Worm (Caenorhabditis elegans): ENCODE measurements around the gene npr-16.

- TF ChIP-seq lsl-1 (GFP tag; optimal IDR thresholded peaks at IDR 0.05) (no peak), zim-3 (tag; optimal IDR thresholded peaks at IDR 0.05) (no peak), rcor-1 (GFP tag; IDR thresholded peaks at IDR 0.05) (no peak), D2030.7 (GFP tag; IDR thresholded peaks at IDR 0.05) (no peak), ama-1 (optimal IDR thresholded peaks at IDR 0.05) (no peak), ama-1 (GFP tag; optimal IDR thresholded peaks at IDR 0.05) (no peak), ekl-4 (GFP tag; IDR thresholded peaks at IDR 0.05) (no peak)
Observed at ce11 chrX:3572490-3572889, 53.9 kb downstream of the npr-16 start, which contains the start of gene vit-3.

All from whole organism, young adult.